Worm (Caenorhabditis elegans): ENCODE results near the gene ZC487.1.

ZC487.1 gene

DNA sequence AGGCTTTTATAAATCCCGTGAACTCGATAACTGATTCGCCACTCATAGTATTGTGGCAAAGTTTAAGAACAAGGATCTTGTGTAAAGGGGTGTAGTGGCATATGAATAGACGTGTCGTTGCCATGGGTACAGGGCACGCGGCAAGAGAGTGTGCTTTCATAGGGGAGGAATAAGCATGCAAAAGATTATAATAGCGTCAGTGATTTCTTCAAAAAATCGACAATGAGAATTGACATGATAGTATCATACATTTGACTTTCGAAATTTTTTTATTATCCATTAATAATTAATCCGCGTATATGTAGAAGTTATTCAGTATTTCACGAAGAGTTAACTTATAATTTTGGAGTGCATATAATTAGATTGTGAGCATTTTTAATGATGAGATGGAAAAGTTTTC lies 37.6 kb downstream of the ZC487.1 start, which contains the start of gene bbs-8:
bbs-8 (minus strand) TSS at position 101 of the 400 bp plus-strand sequence.
- peak; percentile 44 for TF ChIP-seq aha-1 (tag)
- TF ChIP-seq fkh-10 (GFP tag; optimal IDR thresholded peaks at IDR 0.05) = no peak

DNA sequence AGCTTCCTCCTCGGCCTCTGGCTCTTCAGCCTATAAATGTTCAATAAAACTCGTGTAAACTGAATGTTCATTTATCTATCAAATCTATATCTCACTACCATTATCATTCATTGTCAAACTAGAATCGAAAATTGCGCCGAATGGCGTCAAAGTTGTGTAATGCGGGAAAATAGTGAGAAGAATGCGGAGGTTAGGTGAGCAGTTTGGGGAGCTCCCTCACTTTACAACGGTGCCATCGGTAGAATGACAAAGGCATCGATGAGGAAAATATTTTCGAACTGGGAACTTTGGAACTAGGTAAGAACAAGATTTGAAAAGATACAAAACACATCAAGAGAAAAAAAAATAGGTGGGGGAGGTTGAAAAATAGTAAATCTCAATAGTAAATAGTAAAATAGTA lies 40.3 kb downstream of the ZC487.1 start:
- no peak for TF ChIP-seq madf-9 (GFP tag; conservative IDR thresholded peaks at IDR 0.05)
- no peak for TF ChIP-seq lin-39 (tag; optimal IDR thresholded peaks at IDR 0.05)
- no peak for TF ChIP-seq lin-1 (GFP tag; IDR thresholded peaks at IDR 0.05)
- no peak for TF ChIP-seq set-16 (GFP tag; IDR thresholded peaks at IDR 0.05)
- TF ChIP-seq dmd-9 (GFP tag; IDR thresholded peaks at IDR 0.05) = no peak
- TF ChIP-seq spr-1 (tag; optimal IDR thresholded peaks at IDR 0.05) = no peak
- TF ChIP-seq F49E8.2 (tag; optimal IDR thresholded peaks at IDR 0.05; ENCODE audit: borderline replicate concordance) = no peak
- TF ChIP-seq nhr-111 (GFP tag; optimal IDR thresholded peaks at IDR 0.05) = no peak
- TF ChIP-seq T26A8.4 (GFP tag; IDR thresholded peaks at IDR 0.05) = no peak
- no peak for TF ChIP-seq dmd-8 (GFP tag; IDR thresholded peaks at IDR 0.05)
- no peak for TF ChIP-seq nhr-48 (tag; optimal IDR thresholded peaks at IDR 0.05)
- TF ChIP-seq T20F7.1 (GFP tag; optimal IDR thresholded peaks at IDR 0.05) = no peak
- no peak for TF ChIP-seq tra-1 (GFP tag; IDR thresholded peaks at IDR 0.05)

DNA sequence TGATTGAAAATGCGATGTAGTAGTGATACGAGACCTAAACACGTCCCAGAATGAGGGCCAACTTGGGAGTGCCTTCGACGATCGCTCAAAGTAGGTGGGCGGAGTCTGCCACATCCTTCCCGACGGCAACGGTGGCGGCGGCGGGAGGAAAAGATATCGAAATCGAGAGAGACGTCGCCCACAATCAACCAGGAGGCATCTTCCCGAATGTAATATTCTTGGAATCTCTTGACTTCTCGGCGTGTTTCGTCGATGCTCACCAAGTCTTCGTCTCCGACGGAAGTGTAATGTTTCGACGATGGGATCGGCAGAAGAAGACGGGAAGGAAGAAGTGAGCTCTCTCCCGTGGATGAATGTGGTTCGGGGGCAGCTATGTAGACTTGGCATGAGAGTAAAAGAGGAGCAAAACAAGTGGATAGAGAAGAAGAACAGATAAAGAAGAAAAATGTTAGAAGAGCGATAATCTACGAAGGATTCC lies 41.2 kb downstream of the ZC487.1 start, which contains the start of the genes T25F10.1 and clik-1:
T25F10.1 (plus strand) TSS at position 51 of the 478 bp plus-strand sequence.
clik-1 (minus strand) TSS at position 281 of the 478 bp plus-strand sequence.
- TF ChIP-seq daf-12 (tag; optimal IDR thresholded peaks at IDR 0.05) (no peak), mxl-3 (GFP tag; optimal IDR thresholded peaks at IDR 0.05) (peak; percentile 42), nhr-11 (tag; optimal IDR thresholded peaks at IDR 0.05) (peak; percentile 53), aha-1 (tag) (peak; percentile 40), daf-16 (GFP tag; optimal IDR thresholded peaks at IDR 0.05) (peak in 1 of 2 experiments; percentile 81), daf-16 (tag; optimal IDR thresholded peaks at IDR 0.05) (no peak), hlh-11 (tag; optimal IDR thresholded peaks at IDR 0.05) (peak; percentile 42), D1046.2 (GFP tag; IDR thresholded peaks at IDR 0.05) (no peak)

DNA sequence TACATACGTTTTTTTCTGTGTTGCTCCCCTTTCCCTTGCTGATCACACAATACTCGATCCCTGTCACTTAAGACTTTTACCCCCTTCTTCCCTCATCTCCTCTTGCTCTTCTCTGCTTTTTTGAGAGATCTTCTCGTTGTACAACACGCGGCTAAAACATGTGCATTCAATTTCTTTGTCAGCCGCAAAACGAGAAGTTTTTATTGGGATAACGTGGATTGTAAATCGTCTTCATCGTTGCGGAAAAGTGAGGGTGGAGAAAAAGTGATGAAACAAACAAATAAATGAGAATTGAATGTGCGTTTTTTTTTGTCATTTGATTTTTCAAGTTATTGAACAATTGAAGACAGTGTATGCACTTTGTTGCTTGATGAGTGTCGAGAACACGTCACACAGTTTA lies 42.1 kb downstream of the ZC487.1 start:
- TF ChIP-seq daf-8 (GFP tag; IDR thresholded peaks at IDR 0.05) = no peak

DNA sequence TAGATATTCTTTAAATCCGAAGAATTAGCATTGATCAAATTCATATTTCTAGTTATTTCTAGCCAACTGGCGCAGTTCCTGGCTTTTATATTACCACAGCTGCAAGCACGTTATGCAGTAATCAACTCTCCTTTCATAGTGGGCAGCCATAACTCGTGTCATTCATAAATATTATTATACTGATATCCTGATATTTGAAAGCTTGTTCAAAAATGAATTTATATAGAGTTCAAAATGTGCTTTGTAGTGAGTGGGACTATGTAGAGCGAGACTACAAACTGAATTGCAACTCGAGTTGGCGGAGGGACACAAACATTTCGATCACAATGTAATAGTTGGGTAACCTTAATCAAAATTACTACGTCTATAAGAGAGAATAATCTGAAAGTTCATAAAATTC lies 44.3 kb downstream of the ZC487.1 start, which contains the start of gene srh-30:
srh-30 (minus strand) TSS at position 101 of the 400 bp plus-strand sequence.
- TF ChIP-seq cey-2 (tag; optimal IDR thresholded peaks at IDR 0.05; ENCODE audit: borderline replicate concordance, insufficient read depth) (no peak), nhr-237 (tag; optimal IDR thresholded peaks at IDR 0.05) (no peak), F49E8.2 (tag; optimal IDR thresholded peaks at IDR 0.05; ENCODE audit: borderline replicate concordance) (no peak), spr-1 (tag; optimal IDR thresholded peaks at IDR 0.05) (no peak), spr-3 (GFP tag; optimal IDR thresholded peaks at IDR 0.05) (no peak), nhr-6 (tag; optimal IDR thresholded peaks at IDR 0.05) (no peak)

DNA sequence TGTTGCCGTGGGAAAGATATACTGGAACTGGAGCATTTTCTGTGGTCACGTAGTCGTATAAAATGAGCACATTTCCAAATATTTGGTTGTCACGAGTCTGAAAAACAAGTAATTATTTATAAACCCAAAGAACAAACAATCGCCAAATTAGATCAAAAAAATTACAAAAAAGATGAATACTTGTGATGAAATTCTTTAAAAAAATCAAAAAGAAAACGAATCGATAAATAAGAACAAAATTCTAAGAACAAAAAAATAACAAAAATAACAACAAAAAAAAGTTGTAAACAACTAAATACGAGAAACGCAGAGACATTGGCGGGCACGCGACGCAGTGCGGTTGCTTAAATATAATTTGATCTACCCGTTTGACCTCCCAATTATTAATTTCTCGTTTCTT lies 46.4 kb downstream of the ZC487.1 start, which contains the start of gene ZC404.16:
ZC404.16 (minus strand) TSS at position 101 of the 400 bp plus-strand sequence.
- TF ChIP-seq Y5F2A.4 (GFP tag; optimal IDR thresholded peaks at IDR 0.05) = no peak
- no peak for TF ChIP-seq daf-19 (GFP tag; conservative IDR thresholded peaks at IDR 0.05)
- no peak for TF ChIP-seq rbr-2 (tag; optimal IDR thresholded peaks at IDR 0.05)
- TF ChIP-seq egl-27 (tag; optimal IDR thresholded peaks at IDR 0.05) = no peak
- no peak for TF ChIP-seq nhr-25 (tag; optimal IDR thresholded peaks at IDR 0.05; ENCODE audit: borderline replicate concordance, insufficient read depth)
- TF ChIP-seq F26F4.8 (GFP tag; conservative IDR thresholded peaks at IDR 0.05) = no peak
- TF ChIP-seq mxl-2 (GFP tag; conservative IDR thresholded peaks at IDR 0.05) = no peak
- no peak for TF ChIP-seq ZK337.2 (GFP tag; IDR thresholded peaks at IDR 0.05)
- TF ChIP-seq nhr-237 (tag; optimal IDR thresholded peaks at IDR 0.05) = no peak
- TF ChIP-seq lsy-2 (tag; optimal IDR thresholded peaks at IDR 0.05) = no peak
- no peak for TF ChIP-seq Y75B8A.6 (GFP tag; IDR thresholded peaks at IDR 0.05)
- no peak for TF ChIP-seq attf-4 (tag; optimal IDR thresholded peaks at IDR 0.05)
- no peak for TF ChIP-seq sdz-12 (GFP tag; optimal IDR thresholded peaks at IDR 0.05)
- TF ChIP-seq gei-8 (GFP tag; optimal IDR thresholded peaks at IDR 0.05) = no peak

Data from whole organism, L4 larva.